Worm (Caenorhabditis elegans): ENCODE measurements around the gene R08C7.1.

DNA sequence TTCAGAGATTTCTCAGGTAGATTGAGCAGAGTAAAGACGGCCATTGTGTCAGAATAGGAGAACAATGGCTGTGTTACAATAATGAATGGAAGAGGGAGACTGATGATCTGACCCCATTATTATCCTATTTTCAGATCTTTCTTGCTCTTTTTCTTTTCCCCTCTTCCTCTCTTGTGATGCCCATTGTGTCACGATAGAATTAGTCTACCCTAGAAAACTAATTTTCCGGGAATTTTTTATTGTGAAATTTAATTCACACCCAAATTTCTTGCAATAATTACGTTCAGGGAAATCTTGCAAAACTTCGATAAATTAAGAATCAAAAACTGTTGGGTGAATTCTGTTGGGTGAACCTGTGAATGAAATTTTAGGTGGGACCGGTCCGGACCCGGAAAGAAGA, 10.6 kb upstream of the R08C7.1 start, which contains the start of gene fbxb-75:
- TF ChIP-seq mdl-1 (tag; optimal IDR thresholded peaks at IDR 0.05) = no peak
- TF ChIP-seq pqm-1 (tag; optimal IDR thresholded peaks at IDR 0.05) = no peak
- no peak for TF ChIP-seq elt-1 (tag; optimal IDR thresholded peaks at IDR 0.05)
- no peak for TF ChIP-seq aly-2 (tag; optimal IDR thresholded peaks at IDR 0.05)
- no peak for TF ChIP-seq unc-39 (tag; optimal IDR thresholded peaks at IDR 0.05)
- TF ChIP-seq lin-39 (tag; optimal IDR thresholded peaks at IDR 0.05) = no peak
- TF ChIP-seq fos-1 (tag; optimal IDR thresholded peaks at IDR 0.05) = no peak
- TF ChIP-seq ZK546.5 (tag; optimal IDR thresholded peaks at IDR 0.05) = no peak
- TF ChIP-seq elt-2 (tag; optimal IDR thresholded peaks at IDR 0.05) = no peak
- no peak for TF ChIP-seq nhr-28 (tag; optimal IDR thresholded peaks at IDR 0.05)
- TF ChIP-seq pha-4 (tag; optimal IDR thresholded peaks at IDR 0.05) = no peak

All from whole organism, L3 larva.